Fruit fly (Drosophila melanogaster) Kc167 (cell line): ENCODE data around the gene RfC4.

Source experiments
- Sin3A ChIP-seq: fragments of >200 bp; optimal IDR thresholded peaks from 2 replicates; lab custom pipeline; 2018; ENCODE audit warnings: missing external identifiers
- h ChIP-seq: fragments of >200 bp; optimal IDR thresholded peaks from 3 replicates; lab custom pipeline; 2018; ENCODE audit warnings: missing external identifiers
- psq ChIP-seq: fragments of >200 bp; optimal IDR thresholded peaks from 2 replicates; lab custom pipeline; 2017; ENCODE audit warnings: missing external identifiers
- ttk ChIP-seq: sonication (Bioruptor generic); optimal IDR thresholded peaks from 2 replicates; lab custom pipeline; 2017; ENCODE audit warnings: missing external identifiers

dm6 chr3L:4132585-4132984 lies 3.3 kb downstream of the RfC4 start:
- TF ChIP-seq h (no peak), psq (no peak), ttk (lab: Kevin White, UChicago) (no peak), Sin3A (no peak)
